Worm (Caenorhabditis elegans) whole organism, late embryonic: Measurements from ENCODE around the gene Y70C5A.2.
"Not testable (repeated sequence)": the region's sequence is repeated elsewhere in the genome, so short reads cannot be mapped to it uniquely, and the experiment has no call there.

Source experiments
- C38D4.7 ChIP-seq: fragments of 200-800 bp; sonication (Bioruptor generic); optimal IDR thresholded peaks from 2 replicates; lab custom pipeline; 2018; ENCODE audit warnings: mild to moderate bottlenecking, missing genetic modification characterization, moderate library complexity, missing compliant biosample characterization
- T23F11.4 ChIP-seq: fragments of 200-800 bp; sonication (Bioruptor generic); optimal IDR thresholded peaks from 2 replicates; lab custom pipeline; 2018; ENCODE audit warnings: mild to moderate bottlenecking, missing genetic modification characterization, missing compliant biosample characterization
- ahr-1 ChIP-seq: sonication (generic microtip); optimal IDR thresholded peaks from 2 replicates; lab custom pipeline; 2016; ENCODE audit warnings: missing genetic modification characterization, missing compliant biosample characterization
- ceh-18 ChIP-seq: sonication (generic microtip); optimal IDR thresholded peaks from 2 replicates; lab custom pipeline; 2016; ENCODE audit warnings: missing genetic modification characterization, missing compliant biosample characterization
- ceh-2 ChIP-seq: sonication (generic microtip); optimal IDR thresholded peaks from 2 replicates; lab custom pipeline; 2016; ENCODE audit warnings: missing genotype, missing genetic modification characterization, missing compliant biosample characterization
- ceh-24 ChIP-seq: sonication (generic microtip); optimal IDR thresholded peaks from 2 replicates; lab custom pipeline; 2016; ENCODE audit warnings: mild to moderate bottlenecking, missing genetic modification characterization, missing compliant biosample characterization
- ceh-31 ChIP-seq: sonication (generic microtip); optimal IDR thresholded peaks from 2 replicates; lab custom pipeline; 2016; ENCODE audit warnings: missing genetic modification characterization, missing compliant biosample characterization
- ceh-34 ChIP-seq: sonication (generic microtip); optimal IDR thresholded peaks from 2 replicates; lab custom pipeline; 2016; ENCODE audit warnings: mild to moderate bottlenecking, missing genetic modification characterization, missing compliant biosample characterization
- ceh-48 ChIP-seq: sonication (generic microtip); optimal IDR thresholded peaks from 2 replicates; lab custom pipeline; 2016; ENCODE audit warnings: missing genetic modification characterization, inconsistent platforms, missing compliant biosample characterization
- ceh-6 ChIP-seq: fragments of 200-800 bp; sonication (Bioruptor generic); optimal IDR thresholded peaks from 2 replicates; lab custom pipeline; 2018; ENCODE audit warnings: mild to moderate bottlenecking, missing genetic modification characterization, missing compliant biosample characterization
- dmd-4 ChIP-seq: sonication (generic microtip); optimal IDR thresholded peaks from 2 replicates; lab custom pipeline; 2016; ENCODE audit warnings: borderline replicate concordance, missing genetic modification characterization, missing compliant biosample characterization
- elt-4 ChIP-seq: sonication (generic microtip); optimal IDR thresholded peaks from 2 replicates; lab custom pipeline; 2016; ENCODE audit warnings: missing genetic modification characterization, missing compliant biosample characterization
- fkh-6 ChIP-seq: sonication (generic microtip); optimal IDR thresholded peaks from 2 replicates; lab custom pipeline; 2016; ENCODE audit warnings: missing genetic modification characterization, missing compliant biosample characterization
- hlh-13 ChIP-seq: fragments of 200-800 bp; sonication (Bioruptor generic); optimal IDR thresholded peaks from 2 replicates; lab custom pipeline; 2018; ENCODE audit warnings: mild to moderate bottlenecking, missing genetic modification characterization, missing compliant biosample characterization
- hlh-15 ChIP-seq: sonication (generic microtip); optimal IDR thresholded peaks from 2 replicates; lab custom pipeline; 2016; ENCODE audit warnings: missing genetic modification characterization, missing compliant biosample characterization
- hlh-6 ChIP-seq: sonication (generic microtip); optimal IDR thresholded peaks from 2 replicates; lab custom pipeline; 2016; ENCODE audit warnings: missing genotype, missing genetic modification characterization, missing compliant biosample characterization
- lin-11 ChIP-seq: fragments of 200-800 bp; sonication (Bioruptor generic); optimal IDR thresholded peaks from 2 replicates; lab custom pipeline; 2018; ENCODE audit warnings: mild to moderate bottlenecking, missing genetic modification characterization, missing compliant biosample characterization
- npax-4 ChIP-seq: sonication (generic microtip); optimal IDR thresholded peaks from 2 replicates; lab custom pipeline; 2016; ENCODE audit warnings: missing genetic modification characterization, missing compliant biosample characterization
- pag-3 ChIP-seq: sonication (generic microtip); optimal IDR thresholded peaks from 2 replicates; lab custom pipeline; 2016; ENCODE audit warnings: missing compliant biosample characterization, missing genetic modification characterization, borderline replicate concordance
- pax-1 ChIP-seq: fragments of 150-350 bp; optimal IDR thresholded peaks from 2 replicates; lab custom pipeline; 2014; ENCODE audit warnings: missing biosample characterization, missing genetic modification characterization
- pha-2 ChIP-seq: sonication (generic microtip); optimal IDR thresholded peaks from 2 replicates; lab custom pipeline; 2017; ENCODE audit warnings: mild to moderate bottlenecking, missing genetic modification characterization, missing compliant biosample characterization
- sdc-2 ChIP-seq: sonication (generic microtip); optimal IDR thresholded peaks from 2 replicates; lab custom pipeline; 2016; ENCODE audit warnings: missing genotype, missing genetic modification characterization, missing compliant biosample characterization
- sox-4 ChIP-seq: sonication (generic microtip); optimal IDR thresholded peaks from 2 replicates; lab custom pipeline; 2017; ENCODE audit warnings: mild to moderate bottlenecking, missing genetic modification characterization, inconsistent platforms, missing compliant biosample characterization
- syd-9 ChIP-seq: sonication (generic microtip); optimal IDR thresholded peaks from 2 replicates; lab custom pipeline; 2016; ENCODE audit warnings: mild to moderate bottlenecking, missing genetic modification characterization, moderate library complexity, missing compliant biosample characterization
- tbx-2 ChIP-seq: sonication (generic microtip); optimal IDR thresholded peaks from 2 replicates; lab custom pipeline; 2016; ENCODE audit warnings: missing genetic modification characterization, missing compliant biosample characterization
- tbx-7 ChIP-seq: sonication (generic microtip); optimal IDR thresholded peaks from 2 replicates; lab custom pipeline; 2016; ENCODE audit warnings: missing genotype, missing genetic modification characterization, missing compliant biosample characterization
- ttx-3 ChIP-seq: sonication (generic microtip); optimal IDR thresholded peaks from 2 replicates; lab custom pipeline; 2016; ENCODE audit warnings: missing genetic modification reagents, missing genetic modification characterization, missing compliant biosample characterization
- unc-42 ChIP-seq: sonication (generic microtip); optimal IDR thresholded peaks from 2 replicates; lab custom pipeline; 2016; ENCODE audit warnings: missing genotype, missing genetic modification characterization, missing compliant biosample characterization
- unc-55 ChIP-seq: sonication (generic microtip); optimal IDR thresholded peaks from 2 replicates; lab custom pipeline; 2017; ENCODE audit warnings: missing biosample characterization, missing genetic modification reagents, missing genetic modification characterization
- unc-86 ChIP-seq: sonication (generic microtip); optimal IDR thresholded peaks from 2 replicates; lab custom pipeline; 2016; ENCODE audit warnings: missing genetic modification characterization, missing compliant biosample characterization
- zip-5 ChIP-seq: sonication (generic microtip); optimal IDR thresholded peaks from 2 replicates; lab custom pipeline; 2016; ENCODE audit warnings: missing genetic modification characterization, missing compliant biosample characterization

The Y70C5A.2 gene

ce11 chrV:16622754-16623261 lies at the start of gene Y70C5A.2:
TSS of gene Y70C5A.2 (minus strand) at chrV:16623211.
- peak; percentile 82 for TF ChIP-seq pag-3 (tag; lab: Kevin White, UChicago)
- TF ChIP-seq tbx-7 = no peak
- TF ChIP-seq unc-86 (tag; lab: Kevin White, UChicago) = no peak
- no peak for TF ChIP-seq ceh-18 (tag; lab: Kevin White, UChicago)
- no peak for TF ChIP-seq elt-4 (tag; lab: Kevin White, UChicago)

ce11 chrV:16672198-16672597 lies 49.2 kb upstream of the Y70C5A.2 start, which contains the start of gene F14F8.8:
TSS of gene F14F8.8 (minus strand) at chrV:16672298.
- no peak for TF ChIP-seq hlh-13 (GFP tag; lab: Kevin White, UChicago)
- no peak for TF ChIP-seq unc-42 (tag; lab: Kevin White, UChicago)
- TF ChIP-seq lin-11 (tag; lab: Kevin White, UChicago) = no peak
- TF ChIP-seq npax-4 (tag; lab: Kevin White, UChicago) = no peak
- no peak for TF ChIP-seq syd-9 (tag; lab: Kevin White, UChicago)
- TF ChIP-seq ceh-48 = no peak
- TF ChIP-seq ahr-1 (tag; lab: Kevin White, UChicago) = no peak

ce11 chrV:16671190-16671589 lies 48.2 kb upstream of the Y70C5A.2 start, which contains the start of gene str-61:
TSS of gene str-61 (minus strand) at chrV:16671290.
- TF ChIP-seq ahr-1 (tag; lab: Kevin White, UChicago) (no peak), ceh-48 (no peak), sox-4 (tag; lab: Kevin White, UChicago) (no peak), hlh-15 (tag; lab: Kevin White, UChicago) (no peak)

ce11 chrV:16668473-16668872 lies 45.5 kb upstream of the Y70C5A.2 start, which contains the start of gene F14F8.9:
TSS of gene F14F8.9 (minus strand) at chrV:16668573.
- TF ChIP-seq ceh-6 (no peak), pax-1 (tag; lab: Kevin White, UChicago) (no peak), ceh-24 (tag; lab: Kevin White, UChicago) (no peak), dmd-4 (tag; lab: Kevin White, UChicago) (no peak), ceh-2 (tag; lab: Kevin White, UChicago) (no peak), hlh-6 (tag; lab: Kevin White, UChicago) (no peak), ceh-31 (tag; lab: Kevin White, UChicago) (no peak), pha-2 (no peak), unc-55 (GFP tag; lab: Kevin White, UChicago) (no peak), zip-5 (tag; lab: Kevin White, UChicago) (no peak), fkh-6 (tag; lab: Kevin White, UChicago) (no peak), npax-4 (tag; lab: Kevin White, UChicago) (no peak), ttx-3 (tag; lab: Kevin White, UChicago) (no peak)

ce11 chrV:16666647-16667046 lies 43.6 kb upstream of the Y70C5A.2 start, which contains the start of gene F14F8.14:
TSS of gene F14F8.14 (minus strand) at chrV:16666747.
- TF ChIP-seq sdc-2 (no peak), tbx-2 (tag; lab: Kevin White, UChicago) (no peak), lin-11 (tag; lab: Kevin White, UChicago) (no peak), fkh-6 (tag; lab: Kevin White, UChicago) (no peak), pag-3 (tag; lab: Kevin White, UChicago) (no peak), ceh-34 (tag; lab: Kevin White, UChicago) (no peak), elt-4 (tag; lab: Kevin White, UChicago) (no peak), zip-5 (tag; lab: Kevin White, UChicago) (no peak), T23F11.4 (GFP tag; lab: Kevin White, UChicago) (no peak), pax-1 (tag; lab: Kevin White, UChicago) (no peak), C38D4.7 (no peak)
- TF ChIP-seq, all 69 proteins: peak for 0

ce11 chrV:16660816-16661215 lies 37.8 kb upstream of the Y70C5A.2 start, which contains the start of gene Y70C5B.2:
TSS of gene Y70C5B.2 (minus strand) at chrV:16660916.
- not testable (repeated sequence) for TF ChIP-seq pag-3, ttx-3, ceh-2 (tag; lab: Kevin White, UChicago)
